Fruit fly (Drosophila melanogaster) whole organism, embryonic: Measurements from ENCODE around the gene CG7071.
A peak's percentile ranks its signal among the peaks of the same experiment; 100 is the strongest.

Experiments used
- Ada2b ChIP-seq: fragments of 200-800 bp; sonication (Bioruptor generic); IDR thresholded peaks from 2 replicates; pipeline ENCODE4 v1.3.6; 2022; ENCODE audit warnings: missing biosample characterization, missing genetic modification characterization
- Blimp-1 ChIP-seq: fragments of 200-800 bp; sonication (Bioruptor generic); optimal IDR thresholded peaks from 3 replicates; lab custom pipeline; 2018; ENCODE audit warnings: missing biosample characterization, missing genetic modification characterization, mild to moderate bottlenecking, moderate library complexity, missing genetic modification reagents
- CG10209 ChIP-seq: fragments of 200-800 bp; sonication (Bioruptor generic); optimal IDR thresholded peaks from 3 replicates; lab custom pipeline; 2017; ENCODE audit warnings: missing biosample characterization, mild to moderate bottlenecking, missing genetic modification characterization, missing genetic modification reagents
- CG11456 ChIP-seq: fragments of 200-800 bp; sonication (Bioruptor generic); IDR thresholded peaks from 3 replicates; pipeline ENCODE4 v1.3.6; 2022; ENCODE audit warnings: missing biosample characterization, missing genetic modification characterization
- CG13624 ChIP-seq: fragments of 200-800 bp; sonication (Bioruptor generic); optimal IDR thresholded peaks from 2 replicates; lab custom pipeline; 2016; ENCODE audit warnings: missing biosample characterization, missing genetic modification characterization
- CG15011 ChIP-seq: fragments of 200-800 bp; sonication (Bioruptor generic); optimal IDR thresholded peaks from 3 replicates; lab custom pipeline; 2018; ENCODE audit warnings: missing biosample characterization, mild to moderate bottlenecking, missing genetic modification characterization
- CG15514 ChIP-seq: fragments of 200-800 bp; sonication (Bioruptor generic); optimal IDR thresholded peaks from 3 replicates; lab custom pipeline; 2017; ENCODE audit warnings: missing biosample characterization, missing genetic modification characterization, mild to moderate bottlenecking, moderate library complexity, missing genetic modification reagents
- CG1647 ChIP-seq: fragments of 200-800 bp; sonication (Bioruptor generic); optimal IDR thresholded peaks from 3 replicates; lab custom pipeline; 2016; ENCODE audit warnings: missing biosample characterization, missing genetic modification characterization
- CG16779 ChIP-seq: fragments of 200-800 bp; sonication (Bioruptor generic); IDR thresholded peaks from 2 replicates; pipeline ENCODE4 v1.3.6; 2022; ENCODE audit warnings: missing biosample characterization, missing genetic modification characterization
- CG16813 ChIP-seq: fragments of 200-800 bp; sonication (Bioruptor generic); IDR thresholded peaks from 3 replicates; pipeline ENCODE4 v1.3.6; 2022; ENCODE audit warnings: missing biosample characterization, missing genetic modification characterization; ENCODE audit not compliant: partially characterized antibody
- CG16815 ChIP-seq: fragments of 200-800 bp; sonication (Bioruptor generic); optimal IDR thresholded peaks from 3 replicates; lab custom pipeline; 2017; ENCODE audit warnings: missing biosample characterization, mild to moderate bottlenecking, missing genetic modification characterization
- CG17829 ChIP-seq: fragments of 200-800 bp; optimal IDR thresholded peaks from 2 replicates; lab custom pipeline; 2019; ENCODE audit warnings: missing biosample characterization, mild to moderate bottlenecking, missing genetic modification characterization, moderate library complexity
- CG33213 ChIP-seq: fragments of 200-800 bp; sonication (Bioruptor generic); optimal IDR thresholded peaks from 3 replicates; lab custom pipeline; 2016; ENCODE audit warnings: missing biosample characterization, missing genetic modification characterization
- CG34422 ChIP-seq: fragments of 200-800 bp; sonication (Bioruptor generic); IDR thresholded peaks from 3 replicates; pipeline ENCODE4 v1.3.6; 2022; ENCODE audit warnings: missing biosample characterization, missing genetic modification characterization
- CG7271 ChIP-seq: fragments of 200-800 bp; sonication (Bioruptor generic); optimal IDR thresholded peaks from 2 replicates; lab custom pipeline; 2018; ENCODE audit warnings: missing biosample characterization, mild to moderate bottlenecking, missing genetic modification characterization, moderate library complexity
- CG7357 ChIP-seq: fragments of 200-800 bp; sonication (Bioruptor generic); IDR thresholded peaks from 3 replicates; pipeline ENCODE4 v1.3.6; 2022; ENCODE audit warnings: missing biosample characterization, missing genetic modification characterization
- CG8924 ChIP-seq: fragments of 200-800 bp; optimal IDR thresholded peaks from 3 replicates; lab custom pipeline; 2019; ENCODE audit warnings: missing biosample characterization, mild to moderate bottlenecking, missing genetic modification characterization, moderate library complexity
- Camta ChIP-seq: fragments of 200-800 bp; sonication (Bioruptor generic); optimal IDR thresholded peaks from 2 replicates; lab custom pipeline; 2016; ENCODE audit warnings: missing biosample characterization, missing genetic modification characterization
- Doc3 ChIP-seq: fragments of 200-800 bp; sonication (Bioruptor generic); IDR thresholded peaks from 3 replicates; pipeline ENCODE4 v1.3.6; 2022; ENCODE audit warnings: missing biosample characterization, missing genetic modification characterization; ENCODE audit not compliant: partially characterized antibody
- E2f1 ChIP-seq: fragments of 200-800 bp; sonication (Bioruptor generic); IDR thresholded peaks from 2 replicates; pipeline ENCODE4 v1.3.6; 2022; ENCODE audit warnings: missing biosample characterization, missing genetic modification characterization
- Eip74EF ChIP-seq, 2 experiments: fragments of 200-800 bp in 1 of 2; fragments of >200 bp in 1 of 2; sonication (Bioruptor generic) in 1 of 2; optimal IDR thresholded peaks; 2 replicates each; lab custom pipeline; 2017 to 2019; ENCODE audit warnings: missing biosample characterization in 2 of 2, missing genetic modification characterization in 2 of 2, mild to moderate bottlenecking in 1 of 2, moderate library complexity in 1 of 2
- Ets97D ChIP-seq: fragments of 200-800 bp; sonication (Bioruptor generic); optimal IDR thresholded peaks from 3 replicates; lab custom pipeline; 2016; ENCODE audit warnings: missing biosample characterization, missing genetic modification characterization
- HLHmδ ChIP-seq: fragments of 200-800 bp; sonication (Bioruptor generic); optimal IDR thresholded peaks from 2 replicates; lab custom pipeline; 2018; ENCODE audit warnings: missing biosample characterization, mild to moderate bottlenecking, missing genetic modification characterization, moderate library complexity
- NC2α ChIP-seq: fragments of 200-800 bp; sonication (Bioruptor generic); optimal IDR thresholded peaks from 2 replicates; lab custom pipeline; 2016; ENCODE audit warnings: missing biosample characterization, missing genetic modification characterization
- Neu2 ChIP-seq: fragments of 200-800 bp; sonication (Bioruptor generic); optimal IDR thresholded peaks from 3 replicates; lab custom pipeline; 2016; ENCODE audit warnings: missing biosample characterization, missing genetic modification characterization, borderline replicate concordance
- Nf-YC ChIP-seq: fragments of 200-800 bp; optimal IDR thresholded peaks from 3 replicates; lab custom pipeline; 2019; ENCODE audit warnings: missing biosample characterization, mild to moderate bottlenecking, missing genetic modification characterization, moderate library complexity
- Optix ChIP-seq: fragments of 200-800 bp; sonication (Bioruptor generic); IDR thresholded peaks from 3 replicates; pipeline ENCODE4 v1.3.6; 2022; ENCODE audit warnings: missing biosample characterization, missing genetic modification characterization
- Rx ChIP-seq: fragments of 200-800 bp; sonication (Bioruptor generic); IDR thresholded peaks from 2 replicates; pipeline ENCODE4 v1.3.6; 2022; ENCODE audit warnings: missing biosample characterization, missing genetic modification characterization
- Ssrp ChIP-seq: fragments of 200-800 bp; sonication (Bioruptor generic); optimal IDR thresholded peaks from 2 replicates; lab custom pipeline; 2018; ENCODE audit warnings: missing biosample characterization, mild to moderate bottlenecking, missing genetic modification characterization, moderate library complexity
- amos ChIP-seq: fragments of 200-800 bp; sonication (Bioruptor generic); IDR thresholded peaks from 2 replicates; pipeline ENCODE4 v1.3.6; 2022; ENCODE audit warnings: missing biosample characterization, missing genetic modification characterization; ENCODE audit not compliant: partially characterized antibody
- ash1 ChIP-seq: fragments of 200-800 bp; sonication (Bioruptor generic); optimal IDR thresholded peaks from 2 replicates; lab custom pipeline; 2018; ENCODE audit warnings: missing biosample characterization, mild to moderate bottlenecking, missing genetic modification characterization
- bab2 ChIP-seq: fragments of 200-800 bp; sonication (Bioruptor generic); optimal IDR thresholded peaks from 2 replicates; lab custom pipeline; 2016; ENCODE audit warnings: missing biosample characterization, missing genetic modification characterization
- ci ChIP-seq: fragments of 200-800 bp; sonication (Bioruptor generic); IDR thresholded peaks from 3 replicates; pipeline ENCODE4 v1.3.6; 2022; ENCODE audit warnings: missing biosample characterization, missing genetic modification characterization
- dimm ChIP-seq: fragments of 200-800 bp; sonication (Bioruptor generic); IDR thresholded peaks from 2 replicates; pipeline ENCODE4 v1.3.6; 2022; ENCODE audit warnings: missing biosample characterization, missing genetic modification characterization
- disco-r ChIP-seq: fragments of 200-800 bp; sonication (Bioruptor generic); optimal IDR thresholded peaks from 2 replicates; lab custom pipeline; 2016; ENCODE audit warnings: missing biosample characterization, missing genetic modification characterization
- eve ChIP-seq, 2 experiments: fragments of >200 bp; optimal IDR thresholded peaks; 2 replicates each; lab custom pipeline; 2017; ENCODE audit warnings: missing biosample characterization in 2 of 2, missing genetic modification characterization in 2 of 2
- fru ChIP-seq: fragments of >200 bp; optimal IDR thresholded peaks from 2 replicates; lab custom pipeline; 2017
- gfzf ChIP-seq: fragments of 200-800 bp; sonication (Bioruptor generic); optimal IDR thresholded peaks from 2 replicates; lab custom pipeline; 2016; ENCODE audit warnings: missing biosample characterization, mild to moderate bottlenecking, missing genetic modification characterization, moderate library complexity
- grn ChIP-seq: fragments of 200-800 bp; sonication (Bioruptor generic); optimal IDR thresholded peaks from 3 replicates; lab custom pipeline; 2017; ENCODE audit warnings: missing biosample characterization, missing genetic modification characterization
- gt ChIP-seq: fragments of 200-800 bp; sonication (Bioruptor generic); IDR thresholded peaks from 2 replicates; pipeline ENCODE4 v1.3.6; 2022; ENCODE audit warnings: missing biosample characterization, missing genetic modification characterization
- her ChIP-seq: fragments of 200-800 bp; sonication (Bioruptor generic); optimal IDR thresholded peaks from 2 replicates; lab custom pipeline; 2016; ENCODE audit warnings: missing biosample characterization, missing genetic modification characterization
- mirr ChIP-seq: fragments of 200-800 bp; sonication (Bioruptor generic); optimal IDR thresholded peaks from 3 replicates; lab custom pipeline; 2018; ENCODE audit warnings: missing biosample characterization, mild to moderate bottlenecking, missing genetic modification characterization
- nau ChIP-seq: fragments of 200-800 bp; sonication (Bioruptor generic); optimal IDR thresholded peaks from 3 replicates; lab custom pipeline; 2017; ENCODE audit warnings: missing biosample characterization, mild to moderate bottlenecking, missing genetic modification characterization, missing genetic modification reagents
- pnt ChIP-seq: fragments of 200-800 bp; sonication (Bioruptor generic); optimal IDR thresholded peaks from 3 replicates; lab custom pipeline; 2016; ENCODE audit warnings: missing biosample characterization, missing genetic modification characterization
- repo ChIP-seq: fragments of 200-800 bp; sonication (Bioruptor generic); optimal IDR thresholded peaks from 2 replicates; lab custom pipeline; 2016; ENCODE audit warnings: missing biosample characterization, missing genetic modification characterization
- rib ChIP-seq: fragments of 200-800 bp; sonication (Bioruptor generic); IDR thresholded peaks from 2 replicates; pipeline ENCODE4 v1.3.6; 2022; ENCODE audit warnings: missing biosample characterization, missing genetic modification characterization
- slbo ChIP-seq: fragments of 200-800 bp; sonication (Bioruptor generic); IDR thresholded peaks from 2 replicates; pipeline ENCODE4 v1.3.6; 2022; ENCODE audit warnings: missing biosample characterization, missing genetic modification characterization
- sob ChIP-seq: fragments of 200-800 bp; sonication (Bioruptor generic); IDR thresholded peaks from 2 replicates; pipeline ENCODE4 v1.3.6; 2022; ENCODE audit warnings: missing biosample characterization, missing genetic modification characterization
- stc ChIP-seq: fragments of 200-800 bp; sonication (Bioruptor generic); IDR thresholded peaks from 2 replicates; pipeline ENCODE4 v1.3.6; 2022; ENCODE audit warnings: missing biosample characterization, missing genetic modification characterization
- tna ChIP-seq: fragments of 200-800 bp; sonication (Bioruptor generic); IDR thresholded peaks from 2 replicates; pipeline ENCODE4 v1.3.6; 2022; ENCODE audit warnings: missing biosample characterization, missing genetic modification characterization; ENCODE audit not compliant: partially characterized antibody
- wdn ChIP-seq: fragments of 200-800 bp; sonication (Bioruptor generic); IDR thresholded peaks from 2 replicates; pipeline ENCODE4 v1.3.6; 2022; ENCODE audit warnings: missing biosample characterization, missing genetic modification characterization

CG7071 gene

dm6 chr3R:22368777-22369214, 6.4 kb downstream of the CG7071 start (continued):
- TF ChIP-seq ash1 (GFP tag; lab: Kevin White, UChicago) (no peak), CG8924 (tag; lab: Kevin White, UChicago) (peak; percentile 67), Neu2 (GFP tag; lab: Kevin White, UChicago) (no peak), CG7271 (tag; lab: Kevin White, UChicago) (no peak), mirr (GFP tag; lab: Kevin White, UChicago) (no peak), gt (GFP tag; lab: Robert Waterston, UW) (0 out of 2 replicates have a peak, but pooled peaks have one; percentile 39), Blimp-1 (no peak), slbo (GFP tag; lab: Robert Waterston, UW) (peak; percentile 92), repo (GFP tag; lab: Kevin White, UChicago) (no peak), Rx (peak; percentile 47; the same call in 1 of the 2 replicates), gfzf (GFP tag; lab: Kevin White, UChicago) (no peak), Ssrp (tag; lab: Kevin White, UChicago) (peak; percentile 48), ci (peak; percentile 84), disco-r (GFP tag; lab: Kevin White, UChicago) (no peak), eve (GFP tag; optimal IDR thresholded peaks at IDR 0.05; lab: Kevin White, UChicago) (no peak), wdn (GFP tag; lab: Robert Waterston, UW) (peak; percentile 72), Optix (GFP tag; lab: Robert Waterston, UW) (peak; percentile 63; the same call in 1 of the 3 replicates), grn (GFP tag; lab: Kevin White, UChicago) (no peak), bab2 (GFP tag; lab: Kevin White, UChicago) (no peak), CG16813 (no peak), Ets97D (GFP tag; lab: Kevin White, UChicago) (no peak), E2f1 (peak; percentile 60), CG10209 (GFP tag; lab: Kevin White, UChicago) (peak; percentile 64), Camta (GFP tag; lab: Kevin White, UChicago) (peak; percentile 61), CG1647 (GFP tag; lab: Kevin White, UChicago) (peak; percentile 24), pnt (GFP tag; lab: Kevin White, UChicago) (peak; percentile 37), Ada2b (GFP tag; lab: Robert Waterston, UW) (peak; percentile 84), NC2α (no peak), Doc3 (GFP tag; lab: Robert Waterston, UW) (no peak), tna (GFP tag; lab: Robert Waterston, UW) (no peak), nau (GFP tag; lab: Kevin White, UChicago) (no peak), sob (peak; percentile 60), CG17829 (no peak), amos (GFP tag; lab: Robert Waterston, UW) (no peak), CG16779 (0 out of 2 replicates have a peak, but pooled peaks have one; percentile 10), fru (lab: Kevin White, UChicago) (no peak), Eip74EF (GFP tag; optimal IDR thresholded peaks at IDR 0.05; lab: Kevin White, UChicago) (peak in 1 of 2 experiments; percentile 9), HLHmδ (GFP tag; lab: Kevin White, UChicago) (no peak), Nf-YC (tag; lab: Kevin White, UChicago) (no peak), stc (GFP tag; lab: Robert Waterston, UW) (peak; percentile 48), rib (GFP tag; lab: Robert Waterston, UW) (no peak), CG13624 (GFP tag; lab: Kevin White, UChicago) (peak; percentile 12), CG15011 (GFP tag; lab: Kevin White, UChicago) (peak; percentile 57), dimm (peak; percentile 29; the same call in 1 of the 2 replicates), CG7357 (GFP tag; lab: Robert Waterston, UW) (peak; percentile 45; the same call in 1 of the 3 replicates), CG16815 (GFP tag; lab: Kevin White, UChicago) (peak; percentile 47), CG33213 (no peak), CG34422 (GFP tag; lab: Robert Waterston, UW) (peak; percentile 68), her (GFP tag; lab: Kevin White, UChicago) (no peak), CG11456 (peak; percentile 75; the same call in 2 of the 3 replicates), CG15514 (GFP tag; lab: Kevin White, UChicago) (peak; percentile 48)
